Fruit fly (Drosophila melanogaster) whole organism, embryonic: ENCODE data around the gene CG1774.

ENCODE experiments used
- B-H1 ChIP-seq: fragments of 200-800 bp; sonication (Bioruptor generic); IDR thresholded peaks from 3 replicates; pipeline ENCODE4 v1.3.6; 2022; ENCODE audit warnings: missing biosample characterization, missing genetic modification characterization
- Bdp1 ChIP-seq: fragments of 200-800 bp; sonication (Bioruptor generic); optimal IDR thresholded peaks from 3 replicates; lab custom pipeline; 2016; ENCODE audit warnings: missing biosample characterization, missing genetic modification characterization
- CG10543 ChIP-seq: fragments of 200-800 bp; sonication (Bioruptor generic); optimal IDR thresholded peaks from 3 replicates; lab custom pipeline; 2017; ENCODE audit warnings: missing biosample characterization, mild to moderate bottlenecking, missing genetic modification characterization, moderate library complexity
- CG16813 ChIP-seq: fragments of 200-800 bp; sonication (Bioruptor generic); IDR thresholded peaks from 3 replicates; pipeline ENCODE4 v1.3.6; 2022; ENCODE audit warnings: missing biosample characterization, missing genetic modification characterization; ENCODE audit not compliant: partially characterized antibody
- CG1832 ChIP-seq: fragments of 200-800 bp; sonication (Bioruptor generic); optimal IDR thresholded peaks from 2 replicates; lab custom pipeline; 2017; ENCODE audit warnings: missing biosample characterization, mild to moderate bottlenecking, missing genetic modification characterization, inconsistent platforms
- CG18619 ChIP-seq: fragments of 200-800 bp; sonication (Bioruptor generic); optimal IDR thresholded peaks from 3 replicates; lab custom pipeline; 2017; ENCODE audit warnings: missing biosample characterization, mild to moderate bottlenecking, missing genetic modification characterization
- CG34224 ChIP-seq: fragments of 200-800 bp; sonication (Bioruptor generic); IDR thresholded peaks from 3 replicates; pipeline ENCODE4 v1.3.6; 2022; ENCODE audit warnings: missing biosample characterization, missing genetic modification characterization; ENCODE audit not compliant: partially characterized antibody
- CG4854 ChIP-seq: fragments of 200-800 bp; sonication (Bioruptor generic); optimal IDR thresholded peaks from 2 replicates; lab custom pipeline; 2016; ENCODE audit warnings: missing biosample characterization, missing genetic modification characterization, inconsistent platforms
- CG6791 ChIP-seq: fragments of 200-800 bp; sonication (Bioruptor generic); IDR thresholded peaks from 3 replicates; pipeline ENCODE4 v1.3.6; 2022; ENCODE audit warnings: missing biosample characterization, missing genetic modification characterization; ENCODE audit not compliant: partially characterized antibody
- CG6813 ChIP-seq: fragments of 200-800 bp; sonication (Bioruptor generic); optimal IDR thresholded peaks from 2 replicates; lab custom pipeline; 2017; ENCODE audit warnings: missing biosample characterization, missing genetic modification characterization, mild to moderate bottlenecking, moderate library complexity, missing genetic modification reagents
- CrebB ChIP-seq: fragments of 200-800 bp; sonication (Bioruptor generic); optimal IDR thresholded peaks from 3 replicates; lab custom pipeline; 2018; ENCODE audit warnings: missing biosample characterization, mild to moderate bottlenecking, missing genetic modification characterization
- Dbx ChIP-seq: fragments of 200-800 bp; sonication (Bioruptor generic); IDR thresholded peaks from 3 replicates; pipeline ENCODE4 v1.3.6; 2022; ENCODE audit warnings: missing biosample characterization, missing genetic modification characterization
- Jarid2 ChIP-seq: fragments of 200-800 bp; sonication (Bioruptor generic); optimal IDR thresholded peaks from 3 replicates; lab custom pipeline; 2017; ENCODE audit warnings: mild to moderate bottlenecking, missing biosample characterization, missing genetic modification reagents, missing genetic modification characterization
- Lpt ChIP-seq: fragments of >200 bp; optimal IDR thresholded peaks from 2 replicates; lab custom pipeline; 2018; ENCODE audit warnings: missing biosample characterization, missing genetic modification characterization
- MBD-R2 ChIP-seq: fragments of 200-800 bp; sonication (Bioruptor generic); IDR thresholded peaks from 2 replicates; pipeline ENCODE4 v1.3.6; 2022; ENCODE audit warnings: missing biosample characterization, missing genetic modification characterization
- Med ChIP-seq: fragments of 200-800 bp; sonication (Bioruptor generic); peaks from one replicate; lab custom pipeline; 2016; ENCODE audit warnings: missing biosample characterization, missing genetic modification characterization, mild to moderate bottlenecking, inconsistent platforms, moderate library complexity
- Meics ChIP-seq: fragments of 200-800 bp; sonication (Bioruptor generic); optimal IDR thresholded peaks from 2 replicates; lab custom pipeline; 2017; ENCODE audit warnings: missing biosample characterization, mild to moderate bottlenecking, missing genetic modification characterization
- Myb ChIP-seq: fragments of 200-800 bp; sonication (Bioruptor generic); optimal IDR thresholded peaks from 2 replicates; lab custom pipeline; 2016; ENCODE audit warnings: missing biosample characterization, missing genetic modification characterization
- Opbp ChIP-seq: fragments of 200-800 bp; sonication (Bioruptor generic); IDR thresholded peaks from 3 replicates; pipeline ENCODE4 v1.3.6; 2022; ENCODE audit warnings: missing biosample characterization, missing genetic modification characterization; ENCODE audit not compliant: partially characterized antibody
- Sox102F ChIP-seq: fragments of 200-800 bp; sonication (Bioruptor generic); optimal IDR thresholded peaks from 2 replicates; lab custom pipeline; 2018; ENCODE audit warnings: missing biosample characterization, mild to moderate bottlenecking, missing genetic modification characterization, moderate library complexity
- Trl ChIP-seq, 3 experiments: fragments of >200 bp in 2 of 3; fragments of 200-800 bp in 1 of 3; sonication (Bioruptor generic) in 1 of 3; optimal IDR thresholded peaks; 2 replicates in 1 of 3; 3 replicates in 2 of 3; lab custom pipeline; 2016 to 2017; ENCODE audit warnings: missing biosample characterization in 1 of 3, missing genetic modification characterization in 1 of 3
- ac ChIP-seq: fragments of 200-800 bp; sonication (Bioruptor generic); optimal IDR thresholded peaks from 3 replicates; lab custom pipeline; 2017; ENCODE audit warnings: missing biosample characterization, mild to moderate bottlenecking, missing genetic modification characterization
- bsh ChIP-seq, 2 experiments: fragments of 200-800 bp; sonication (Bioruptor generic); optimal IDR thresholded peaks; 2 replicates each; lab custom pipeline; 2017 to 2018; ENCODE audit warnings: mild to moderate bottlenecking in 2 of 2, missing biosample characterization in 2 of 2, missing genetic modification characterization in 2 of 2, moderate library complexity in 1 of 2
- cad ChIP-seq: fragments of >200 bp; optimal IDR thresholded peaks from 2 replicates; lab custom pipeline; 2017; ENCODE audit warnings: missing biosample characterization, missing genetic modification characterization
- cg ChIP-seq: fragments of 200-800 bp; sonication (Bioruptor generic); optimal IDR thresholded peaks from 3 replicates; lab custom pipeline; 2019; ENCODE audit warnings: missing biosample characterization, mild to moderate bottlenecking, missing genetic modification characterization, moderate library complexity
- corto ChIP-seq: fragments of 200-800 bp; sonication (Bioruptor generic); optimal IDR thresholded peaks from 2 replicates; lab custom pipeline; 2016; ENCODE audit warnings: missing biosample characterization, mild to moderate bottlenecking, missing genetic modification characterization, moderate library complexity
- danr ChIP-seq: fragments of 200-800 bp; sonication (Bioruptor generic); IDR thresholded peaks from 2 replicates; pipeline ENCODE4 v1.3.6; 2022; ENCODE audit warnings: missing biosample characterization, missing genetic modification characterization
- ewg ChIP-seq: fragments of 200-800 bp; sonication (Bioruptor generic); optimal IDR thresholded peaks from 3 replicates; lab custom pipeline; 2017; ENCODE audit warnings: mild to moderate bottlenecking, missing biosample characterization, missing genetic modification reagents, missing genetic modification characterization
- gce ChIP-seq: fragments of 200-800 bp; sonication (Bioruptor generic); IDR thresholded peaks from 3 replicates; pipeline ENCODE4 v1.3.6; 2022; ENCODE audit warnings: missing biosample characterization, missing genetic modification characterization
- gem ChIP-seq: fragments of 200-800 bp; sonication (Bioruptor generic); optimal IDR thresholded peaks from 2 replicates; lab custom pipeline; 2019; ENCODE audit warnings: missing biosample characterization, mild to moderate bottlenecking, missing genetic modification characterization, moderate library complexity
- gsb ChIP-seq: fragments of 200-800 bp; sonication (Bioruptor generic); IDR thresholded peaks from 2 replicates; pipeline ENCODE4 v1.3.6; 2022; ENCODE audit warnings: missing biosample characterization, missing genetic modification characterization
- gt ChIP-seq: fragments of 200-800 bp; sonication (Bioruptor generic); IDR thresholded peaks from 2 replicates; pipeline ENCODE4 v1.3.6; 2022; ENCODE audit warnings: missing biosample characterization, missing genetic modification characterization
- jing ChIP-seq: fragments of 200-800 bp; sonication (Bioruptor generic); optimal IDR thresholded peaks from 2 replicates; lab custom pipeline; 2018; ENCODE audit warnings: missing biosample characterization, mild to moderate bottlenecking, missing genetic modification characterization
- mld ChIP-seq: fragments of 200-800 bp; sonication (Bioruptor generic); IDR thresholded peaks from 3 replicates; pipeline ENCODE4 v1.3.6; 2022; ENCODE audit warnings: missing biosample characterization, missing genetic modification characterization; ENCODE audit not compliant: partially characterized antibody
- nau ChIP-seq: fragments of 200-800 bp; sonication (Bioruptor generic); optimal IDR thresholded peaks from 3 replicates; lab custom pipeline; 2017; ENCODE audit warnings: missing biosample characterization, mild to moderate bottlenecking, missing genetic modification characterization, missing genetic modification reagents
- nerfin-2 ChIP-seq: fragments of 200-800 bp; sonication (Bioruptor generic); IDR thresholded peaks from 2 replicates; pipeline ENCODE4 v1.3.6; 2022; ENCODE audit warnings: missing biosample characterization, missing genetic modification characterization; ENCODE audit not compliant: partially characterized antibody
- org-1 ChIP-seq: fragments of 200-800 bp; sonication (Bioruptor generic); optimal IDR thresholded peaks from 2 replicates; lab custom pipeline; 2017; ENCODE audit warnings: missing biosample characterization, missing genetic modification characterization
- pb ChIP-seq: fragments of 200-800 bp; sonication (Bioruptor generic); optimal IDR thresholded peaks from 3 replicates; lab custom pipeline; 2016; ENCODE audit warnings: missing biosample characterization, missing genetic modification characterization
- pfk ChIP-seq: fragments of 200-800 bp; sonication (Bioruptor generic); optimal IDR thresholded peaks from 2 replicates; lab custom pipeline; 2018; ENCODE audit warnings: missing biosample characterization, mild to moderate bottlenecking, missing genetic modification characterization, moderate library complexity
- pzg ChIP-seq: fragments of 200-800 bp; sonication (Bioruptor generic); optimal IDR thresholded peaks from 3 replicates; lab custom pipeline; 2018; ENCODE audit warnings: missing biosample characterization, mild to moderate bottlenecking, missing genetic modification characterization, moderate library complexity
- sima ChIP-seq: fragments of 200-800 bp; sonication (Bioruptor generic); optimal IDR thresholded peaks from 2 replicates; lab custom pipeline; 2016; ENCODE audit warnings: missing biosample characterization, missing genetic modification characterization
- slbo ChIP-seq: fragments of 200-800 bp; sonication (Bioruptor generic); IDR thresholded peaks from 2 replicates; pipeline ENCODE4 v1.3.6; 2022; ENCODE audit warnings: missing biosample characterization, missing genetic modification characterization
- slou ChIP-seq: fragments of 200-800 bp; sonication (Bioruptor generic); optimal IDR thresholded peaks from 3 replicates; lab custom pipeline; 2016; ENCODE audit warnings: missing biosample characterization, missing genetic modification characterization
- trem ChIP-seq: fragments of 200-800 bp; optimal IDR thresholded peaks from 3 replicates; lab custom pipeline; 2019; ENCODE audit warnings: missing biosample characterization, mild to moderate bottlenecking, missing genetic modification characterization, moderate library complexity
- trh ChIP-seq: fragments of 200-800 bp; sonication (Bioruptor generic); optimal IDR thresholded peaks from 2 replicates; lab custom pipeline; 2016; ENCODE audit warnings: missing biosample characterization, missing genetic modification characterization
- tup ChIP-seq: fragments of 200-800 bp; sonication (Bioruptor generic); optimal IDR thresholded peaks from 2 replicates; lab custom pipeline; 2016; ENCODE audit warnings: missing biosample characterization, mild to moderate bottlenecking, missing genetic modification characterization, moderate library complexity
- vnd ChIP-seq: fragments of 200-800 bp; sonication (Bioruptor generic); IDR thresholded peaks from 3 replicates; pipeline ENCODE4 v1.3.6; 2022; ENCODE audit warnings: missing biosample characterization, missing genetic modification characterization; ENCODE audit not compliant: partially characterized antibody
- zf30C ChIP-seq: fragments of 200-800 bp; sonication (Bioruptor generic); optimal IDR thresholded peaks from 3 replicates; lab custom pipeline; 2018; ENCODE audit warnings: missing biosample characterization, mild to moderate bottlenecking, missing genetic modification characterization

Gene CG1774

DNA sequence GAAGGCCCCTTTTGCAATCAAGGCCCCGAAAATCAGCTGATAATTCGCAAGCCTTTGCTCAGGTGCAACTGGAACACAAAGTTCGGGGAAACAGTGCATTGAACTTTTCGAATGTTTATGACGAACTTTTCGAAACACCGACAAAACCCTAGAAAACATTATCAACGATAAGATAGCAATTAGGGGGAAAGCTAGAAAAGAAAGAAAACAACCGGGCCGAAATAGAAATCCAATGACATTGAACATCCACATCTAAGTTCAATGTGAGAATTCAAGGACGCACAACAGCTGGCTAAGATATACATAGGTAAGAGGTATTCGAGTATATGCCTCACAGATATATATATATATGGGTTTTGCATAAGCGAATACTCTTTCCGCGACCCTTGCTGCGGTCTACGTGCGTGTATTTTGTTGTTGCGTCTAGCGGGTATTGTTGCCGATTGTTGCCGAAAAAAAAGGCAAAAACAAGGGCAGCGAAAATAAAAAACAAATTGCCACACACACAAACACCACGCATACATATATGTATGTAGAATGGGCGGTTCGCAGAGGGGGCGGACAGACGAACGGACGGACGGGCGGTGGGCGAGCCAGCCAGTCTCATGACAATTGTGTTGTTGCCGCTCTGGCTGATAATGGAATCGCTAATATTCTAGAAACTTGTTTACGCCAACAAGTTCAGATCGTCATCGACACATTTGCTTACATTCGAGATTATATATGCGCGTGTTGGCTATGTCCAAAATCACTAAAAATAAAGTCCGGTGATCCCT, 7.1 kb downstream of the CG1774 start (continued):
- no peak for TF ChIP-seq CG6813 (GFP tag; lab: Kevin White, UChicago)
- no peak for TF ChIP-seq cad (GFP tag; lab: Kevin White, UChicago)
- TF ChIP-seq Lpt (GFP tag; lab: Kevin White, UChicago) = no peak
- TF ChIP-seq danr = no peak
- no peak for TF ChIP-seq gt (GFP tag; lab: Robert Waterston, UW)
- no peak for TF ChIP-seq Trl (optimal IDR thresholded peaks at IDR 0.05; lab: Kevin White, UChicago)
- no peak for TF ChIP-seq Trl (GFP tag; optimal IDR thresholded peaks at IDR 0.05; lab: Kevin White, UChicago)
- no peak for TF ChIP-seq trem (tag; lab: Kevin White, UChicago)
- TF ChIP-seq tup (GFP tag; lab: Kevin White, UChicago) = no peak
- TF ChIP-seq pb = no peak
- no peak for TF ChIP-seq CrebB (tag; lab: Kevin White, UChicago)
- TF ChIP-seq B-H1 (GFP tag; lab: Robert Waterston, UW) = no peak
- peak; percentile 23 for TF ChIP-seq corto (GFP tag; lab: Kevin White, UChicago)
- no peak for TF ChIP-seq pfk (GFP tag; lab: Kevin White, UChicago)
- TF ChIP-seq CG6791 (GFP tag; lab: Robert Waterston, UW) = no peak
- no peak for TF ChIP-seq ac
- TF ChIP-seq ewg = no peak
- no peak for TF ChIP-seq vnd
- no peak for TF ChIP-seq CG4854 (GFP tag; lab: Kevin White, UChicago)
- TF ChIP-seq cg (GFP tag; lab: Kevin White, UChicago) = peak; percentile 22
- no peak for TF ChIP-seq gsb (GFP tag; lab: Robert Waterston, UW)
- no peak for TF ChIP-seq slou
- no peak for TF ChIP-seq nau (GFP tag; lab: Kevin White, UChicago)
- TF ChIP-seq nerfin-2 (GFP tag; lab: Robert Waterston, UW) = no peak
- TF ChIP-seq Myb = no peak
- peak; percentile 30; the same call in 1 of the 3 replicates for TF ChIP-seq Dbx (GFP tag; lab: Robert Waterston, UW)
- no peak for TF ChIP-seq CG16813 (GFP tag; lab: Robert Waterston, UW)
- TF ChIP-seq mld (GFP tag; lab: Robert Waterston, UW) = no peak
- TF ChIP-seq CG34224 = peak; percentile 53; the same call in 2 of the 3 replicates
- no peak for TF ChIP-seq bsh (GFP tag; optimal IDR thresholded peaks at IDR 0.05; lab: Kevin White, UChicago)
- peak; percentile 91 for TF ChIP-seq CG10543 (GFP tag; lab: Kevin White, UChicago)
- no peak for TF ChIP-seq gce (GFP tag; lab: Robert Waterston, UW)
- no peak for TF ChIP-seq gem
- no peak for TF ChIP-seq trh
- no peak for TF ChIP-seq jing
- no peak for TF ChIP-seq zf30C
- TF ChIP-seq slbo = no peak
- no peak for TF ChIP-seq Bdp1 (GFP tag; lab: Kevin White, UChicago)
- TF ChIP-seq pzg (GFP tag; lab: Kevin White, UChicago) = no peak
- TF ChIP-seq sima (GFP tag; lab: Kevin White, UChicago) = no peak
- no peak for TF ChIP-seq org-1 (GFP tag; lab: Kevin White, UChicago)
- TF ChIP-seq CG1832 (GFP tag; lab: Kevin White, UChicago) = no peak
- no peak for TF ChIP-seq Jarid2 (GFP tag; lab: Kevin White, UChicago)
- no peak for TF ChIP-seq Sox102F (GFP tag; lab: Kevin White, UChicago)
- peak; percentile 85 for TF ChIP-seq Med
- TF ChIP-seq Meics (GFP tag; lab: Kevin White, UChicago) = no peak
- TF ChIP-seq Opbp (GFP tag; lab: Robert Waterston, UW) = no peak
- TF ChIP-seq CG18619 (GFP tag; lab: Kevin White, UChicago) = no peak
- TF ChIP-seq MBD-R2 = no peak; the same call in 1 of the 2 replicates
